Worm (Caenorhabditis elegans): Measurements from ENCODE around the gene cpg-1.

DNA sequence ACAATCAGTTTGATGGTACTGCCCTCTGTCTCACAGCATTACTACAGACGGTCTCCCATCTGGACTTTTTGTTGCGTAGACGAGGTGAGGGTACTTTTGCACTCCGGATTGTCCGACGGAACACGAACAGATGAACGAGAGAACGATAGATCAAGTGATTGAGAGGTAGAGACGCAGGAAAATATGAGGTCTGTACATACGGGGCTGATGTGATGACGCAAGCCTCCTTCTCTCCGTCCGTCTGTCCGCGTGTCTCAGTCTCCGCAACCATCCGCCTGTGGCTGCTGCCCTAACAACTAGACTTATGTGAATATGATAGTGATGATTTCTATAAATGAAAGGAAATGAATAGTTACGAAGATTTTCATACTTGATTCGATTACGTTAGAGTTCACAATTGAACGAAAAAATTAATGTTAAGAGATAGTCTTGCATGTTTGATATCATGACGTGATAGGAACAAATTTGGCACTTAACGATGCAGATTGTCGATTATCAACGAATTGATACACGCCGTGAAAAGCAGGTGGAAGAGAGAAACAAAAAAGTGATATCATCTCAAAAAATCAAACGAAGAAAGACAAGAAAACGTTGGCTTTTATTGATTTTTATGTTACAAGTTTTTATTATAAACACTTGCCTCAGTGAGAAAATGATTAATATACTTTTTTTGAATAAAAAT, 13.5 kb downstream of the cpg-1 start:
- TF ChIP-seq elt-1 (tag; optimal IDR thresholded peaks at IDR 0.05) (no peak), ztf-11 (tag; optimal IDR thresholded peaks at IDR 0.05) (no peak), egl-5 (tag; optimal IDR thresholded peaks at IDR 0.05) (no peak), skn-1 (tag; optimal IDR thresholded peaks at IDR 0.05) (no peak), lin-15B (tag; optimal IDR thresholded peaks at IDR 0.05) (no peak), unc-62 (GFP tag; optimal IDR thresholded peaks at IDR 0.05) (no peak), ZK546.5 (tag; optimal IDR thresholded peaks at IDR 0.05) (no peak), nhr-11 (tag; optimal IDR thresholded peaks at IDR 0.05) (no peak), sea-2 (GFP tag; optimal IDR thresholded peaks at IDR 0.05) (no peak), mdl-1 (tag; optimal IDR thresholded peaks at IDR 0.05) (no peak), unc-39 (tag; optimal IDR thresholded peaks at IDR 0.05) (no peak), snpc-4 (tag; optimal IDR thresholded peaks at IDR 0.05) (no peak), pha-4 (tag; optimal IDR thresholded peaks at IDR 0.05) (no peak)

All from whole organism, L3 larva.